Worm (Caenorhabditis elegans) whole organism, early embryonic: ENCODE measurements around the gene saeg-2.

Source experiments
- B0310.2 ChIP-seq: sonication (generic microtip); optimal IDR thresholded peaks from 2 replicates; lab custom pipeline; 2016; ENCODE audit warnings: mild to moderate bottlenecking, missing genetic modification characterization, missing compliant biosample characterization
- F13C5.2 ChIP-seq: sonication (generic microtip); optimal IDR thresholded peaks from 2 replicates; lab custom pipeline; 2017; ENCODE audit warnings: mild to moderate bottlenecking, missing genetic modification characterization, inconsistent platforms, missing compliant biosample characterization
- aly-1 ChIP-seq: sonication (generic microtip); optimal IDR thresholded peaks from 2 replicates; lab custom pipeline; 2016; ENCODE audit warnings: missing genetic modification characterization, missing compliant biosample characterization
- ama-1 ChIP-seq: fragments of 150-350 bp; optimal IDR thresholded peaks from 2 replicates; lab custom pipeline; 2014
- ceh-13 ChIP-seq: fragments of 200-800 bp; sonication (Bioruptor generic); optimal IDR thresholded peaks from 2 replicates; lab custom pipeline; 2018; ENCODE audit warnings: mild to moderate bottlenecking, missing genetic modification characterization, missing compliant biosample characterization
- ceh-36 ChIP-seq: sonication (generic microtip); optimal IDR thresholded peaks from 2 replicates; lab custom pipeline; 2016; ENCODE audit warnings: missing genetic modification characterization, inconsistent platforms, missing compliant biosample characterization
- ets-7 ChIP-seq: sonication (generic microtip); optimal IDR thresholded peaks from 2 replicates; lab custom pipeline; 2016; ENCODE audit warnings: missing genotype, missing genetic modification characterization, missing compliant biosample characterization
- flt-1 ChIP-seq: fragments of 200-800 bp; sonication (Bioruptor generic); IDR thresholded peaks from 2 replicates; pipeline ENCODE4 v1.3.6; 2022; ENCODE audit warnings: missing genetic modification characterization, missing compliant biosample characterization
- hmbx-1 ChIP-seq: sonication (generic microtip); optimal IDR thresholded peaks from 2 replicates; lab custom pipeline; 2016; ENCODE audit warnings: mild to moderate bottlenecking, missing genetic modification characterization, missing compliant biosample characterization
- hmg-4 ChIP-seq: fragments of 200-800 bp; sonication (Bioruptor generic); optimal IDR thresholded peaks from 2 replicates; lab custom pipeline; 2018; ENCODE audit warnings: mild to moderate bottlenecking, missing genetic modification characterization, missing compliant biosample characterization
- hnd-1 ChIP-seq: sonication (generic microtip); optimal IDR thresholded peaks from 2 replicates; lab custom pipeline; 2016; ENCODE audit warnings: missing genetic modification characterization, missing compliant biosample characterization
- pes-1 ChIP-seq: fragments of 200-800 bp; sonication (Bioruptor generic); IDR thresholded peaks from 2 replicates; pipeline ENCODE4 v1.3.6; 2022; ENCODE audit warnings: missing genetic modification reagents, missing genetic modification characterization, missing compliant biosample characterization
- scrt-1 ChIP-seq: fragments of 200-800 bp; sonication (Bioruptor generic); IDR thresholded peaks from 2 replicates; pipeline ENCODE4 v1.3.6; 2022; ENCODE audit warnings: missing genetic modification characterization, missing compliant biosample characterization
- sea-1 ChIP-seq: fragments of 200-800 bp; sonication (Bioruptor generic); conservative IDR thresholded peaks from 2 replicates; pipeline ENCODE4 v1.3.6; 2022; ENCODE audit warnings: missing genetic modification characterization, missing compliant biosample characterization
- tbx-11 ChIP-seq: fragments of 200-800 bp; sonication (Bioruptor generic); IDR thresholded peaks from 2 replicates; pipeline ENCODE4 v1.3.6; 2022; ENCODE audit warnings: missing genetic modification characterization, missing compliant biosample characterization
- tbx-37 ChIP-seq: fragments of 200-800 bp; sonication (Bioruptor generic); conservative IDR thresholded peaks from 2 replicates; pipeline ENCODE4 v1.3.6; 2022; ENCODE audit warnings: missing genetic modification reagents, missing genetic modification characterization, missing compliant biosample characterization
- tra-4 ChIP-seq: sonication (generic microtip); optimal IDR thresholded peaks from 2 replicates; lab custom pipeline; 2017; ENCODE audit warnings: missing genetic modification characterization, missing compliant biosample characterization

Gene saeg-2

ce11 chrIII:9272107-9272506 is 31.9 kb downstream of the saeg-2 start:
- TF ChIP-seq ama-1 (lab: Kevin White, UChicago), result no peak
- TF ChIP-seq hmbx-1 (tag; lab: Kevin White, UChicago), result no peak
- no peak for TF ChIP-seq F13C5.2 (tag; lab: Kevin White, UChicago)
- TF ChIP-seq flt-1 (GFP tag; lab: Robert Waterston, UW), result no peak
- TF ChIP-seq hnd-1, result no peak
- TF ChIP-seq scrt-1 (GFP tag; lab: Robert Waterston, UW), result no peak
- no peak for TF ChIP-seq aly-1 (tag; lab: Kevin White, UChicago)
- no peak for TF ChIP-seq tra-4 (tag; lab: Kevin White, UChicago)
- TF ChIP-seq tbx-37 (GFP tag; lab: Robert Waterston, UW), result no peak
- no peak for TF ChIP-seq ets-7
- no peak for TF ChIP-seq hmg-4 (GFP tag; lab: Kevin White, UChicago)
- TF ChIP-seq sea-1 (GFP tag; lab: Robert Waterston, UW), result no peak

- no peak for TF ChIP-seq ceh-36 (tag; lab: Kevin White, UChicago)
- no peak for TF ChIP-seq flt-1 (GFP tag; lab: Robert Waterston, UW)
- TF ChIP-seq ceh-13, result no peak
- no peak for TF ChIP-seq pes-1 (GFP tag; lab: Robert Waterston, UW)
- no peak for TF ChIP-seq ama-1 (lab: Kevin White, UChicago)
- no peak for TF ChIP-seq aly-1 (tag; lab: Kevin White, UChicago)
- no peak for TF ChIP-seq scrt-1 (GFP tag; lab: Robert Waterston, UW)
- TF ChIP-seq hnd-1, result no peak
- TF ChIP-seq hmg-4 (GFP tag; lab: Kevin White, UChicago), result no peak
- TF ChIP-seq tbx-11, result no peak
- TF ChIP-seq B0310.2 (tag; lab: Kevin White, UChicago), result no peak
- no peak for TF ChIP-seq hmbx-1 (tag; lab: Kevin White, UChicago)
- no peak for TF ChIP-seq tra-4 (tag; lab: Kevin White, UChicago)
- no peak for TF ChIP-seq ets-7
These were observed 37.6 kb downstream of the saeg-2 start for ce11 chrIII:9277803-9278202.

ce11 chrIII:9281480-9281879 is 41.3 kb downstream of the saeg-2 start, which contains the start of gene fozi-1:
Gene fozi-1, plus strand, starts transcription at chrIII:9281780.
- no peak for TF ChIP-seq hmbx-1 (tag; lab: Kevin White, UChicago)
- TF ChIP-seq hmg-4 (GFP tag; lab: Kevin White, UChicago), result no peak
- no peak for TF ChIP-seq tbx-37 (GFP tag; lab: Robert Waterston, UW)

- TF ChIP-seq ceh-13 (no peak), pes-1 (GFP tag; lab: Robert Waterston, UW) (no peak), aly-1 (tag; lab: Kevin White, UChicago) (no peak), tbx-11 (no peak), hmbx-1 (tag; lab: Kevin White, UChicago) (no peak), ceh-36 (tag; lab: Kevin White, UChicago) (no peak), hnd-1 (no peak), tbx-37 (GFP tag; lab: Robert Waterston, UW) (no peak), flt-1 (GFP tag; lab: Robert Waterston, UW) (no peak)
These were observed 48.4 kb downstream of the saeg-2 start for ce11 chrIII:9288540-9288939.

- no peak for TF ChIP-seq tbx-37 (GFP tag; lab: Robert Waterston, UW)
These were observed 49.7 kb downstream of the saeg-2 start for ce11 chrIII:9289815-9290214.
